Worm (Caenorhabditis elegans) whole organism, L4 larva: ENCODE data around the gene F48G7.9.

ENCODE experiments used
- F37D6.2 ChIP-seq: sonication (generic microtip); optimal IDR thresholded peaks from 2 replicates; lab custom pipeline; 2016; ENCODE audit warnings: mild to moderate bottlenecking, missing genetic modification characterization, missing compliant biosample characterization
- R02D3.7 ChIP-seq: fragments of 150-350 bp; sonication (generic microtip); optimal IDR thresholded peaks from 3 replicates; lab custom pipeline; 2014; ENCODE audit warnings: missing biosample characterization, missing genetic modification characterization
- aha-1 ChIP-seq: fragments of 150-350 bp; peaks from one replicate; lab custom pipeline; 2014; ENCODE audit warnings: missing biosample characterization, missing genetic modification characterization
- ceh-82 ChIP-seq: sonication (generic microtip); optimal IDR thresholded peaks from 2 replicates; lab custom pipeline; 2017; ENCODE audit warnings: missing biosample characterization, missing genetic modification characterization
- ces-1 ChIP-seq: fragments of 150-350 bp; sonication (generic microtip); optimal IDR thresholded peaks from 4 replicates; lab custom pipeline; 2014; ENCODE audit warnings: missing biosample characterization, missing genetic modification reagents, missing genetic modification characterization
- ctbp-1 ChIP-seq: fragments of 200-800 bp; sonication (Bioruptor generic); IDR thresholded peaks from 2 replicates; pipeline ENCODE4 v1.3.6; 2022; ENCODE audit warnings: missing genetic modification reagents, missing genetic modification characterization, missing compliant biosample characterization
- daf-16 ChIP-seq, 3 experiments: sonication (generic microtip); optimal IDR thresholded peaks; 2 replicates each; lab custom pipeline; 2016 to 2017; ENCODE audit warnings: missing genetic modification characterization in 3 of 3, missing genetic modification reagents in 3 of 3, mild to moderate bottlenecking in 2 of 3, missing compliant biosample characterization in 2 of 3, missing biosample characterization in 1 of 3, moderate library complexity in 1 of 3
- daf-19 ChIP-seq: fragments of 200-800 bp; sonication (Bioruptor generic); conservative IDR thresholded peaks from 2 replicates; pipeline ENCODE4 v1.3.6; 2022; ENCODE audit warnings: missing genetic modification characterization, missing compliant biosample characterization
- daf-8 ChIP-seq: fragments of 200-800 bp; sonication (Bioruptor generic); IDR thresholded peaks from 2 replicates; pipeline ENCODE4 v1.3.6; 2022; ENCODE audit warnings: missing genetic modification characterization, missing compliant biosample characterization
- dpl-1 ChIP-seq: fragments of 150-350 bp; optimal IDR thresholded peaks from 2 replicates; lab custom pipeline; 2014; ENCODE audit warnings: missing biosample characterization, missing genetic modification reagents, missing genetic modification characterization
- dve-1 ChIP-seq: sonication (generic microtip); optimal IDR thresholded peaks from 2 replicates; lab custom pipeline; 2017; ENCODE audit warnings: antibody characterized with exemption, mild to moderate bottlenecking, missing genetic modification characterization, missing compliant biosample characterization; ENCODE audit not compliant: insufficient read depth
- egl-27 ChIP-seq: sonication (generic microtip); optimal IDR thresholded peaks from 3 replicates; lab custom pipeline; 2017; ENCODE audit warnings: missing biosample characterization, missing genetic modification reagents, missing genetic modification characterization
- fos-1 ChIP-seq: fragments of 150-350 bp; optimal IDR thresholded peaks from 2 replicates; lab custom pipeline; 2014; ENCODE audit warnings: missing biosample characterization, missing genetic modification characterization
- lin-29 ChIP-seq: fragments of 200-800 bp; sonication (Bioruptor generic); IDR thresholded peaks from 2 replicates; pipeline ENCODE4 v1.3.6; 2022; ENCODE audit warnings: missing genetic modification reagents, missing genetic modification characterization, missing compliant biosample characterization
- lsy-2 ChIP-seq, 2 experiments: fragments of 150-350 bp in 1 of 2; sonication (generic microtip) in 1 of 2; optimal IDR thresholded peaks; 2 replicates each; lab custom pipeline; 2014 to 2017; ENCODE audit warnings: missing biosample characterization in 2 of 2, missing genetic modification characterization in 2 of 2
- mdl-1 ChIP-seq, 2 experiments: fragments of 150-350 bp in 1 of 2; sonication (generic microtip) in 1 of 2; optimal IDR thresholded peaks; 2 replicates each; lab custom pipeline; 2014 to 2017; ENCODE audit warnings: missing biosample characterization in 2 of 2, missing genetic modification characterization in 2 of 2
- mxl-3 ChIP-seq: fragments of 200-800 bp; sonication (Bioruptor generic); optimal IDR thresholded peaks from 2 replicates; lab custom pipeline; 2018; ENCODE audit warnings: mild to moderate bottlenecking, missing genetic modification characterization, missing compliant biosample characterization
- nhr-11 ChIP-seq: fragments of 150-350 bp; optimal IDR thresholded peaks from 2 replicates; lab custom pipeline; 2014; ENCODE audit warnings: missing biosample characterization, missing genetic modification characterization
- nhr-111 ChIP-seq: fragments of 200-800 bp; sonication (Bioruptor generic); optimal IDR thresholded peaks from 2 replicates; lab custom pipeline; 2018; ENCODE audit warnings: mild to moderate bottlenecking, missing genetic modification characterization, missing compliant biosample characterization
- nhr-25 ChIP-seq: sonication (generic microtip); optimal IDR thresholded peaks from 2 replicates; lab custom pipeline; 2017; ENCODE audit warnings: missing genetic modification characterization, mild to moderate bottlenecking, missing compliant biosample characterization, antibody characterized with exemption, moderate library complexity, borderline replicate concordance; ENCODE audit not compliant: insufficient read depth
- nhr-28 ChIP-seq: fragments of 150-350 bp; optimal IDR thresholded peaks from 2 replicates; lab custom pipeline; 2014; ENCODE audit warnings: missing biosample characterization, missing genetic modification characterization
- nhr-41 ChIP-seq: fragments of 200-800 bp; sonication (Bioruptor generic); IDR thresholded peaks from 2 replicates; pipeline ENCODE4 v1.3.6; 2022; ENCODE audit warnings: missing genetic modification reagents, missing genetic modification characterization, missing compliant biosample characterization
- pha-4 ChIP-seq, 2 experiments: fragments of 150-350 bp in 1 of 2; fragments of 200-800 bp in 1 of 2; sonication (Bioruptor generic) in 1 of 2; IDR thresholded peaks in 1 of 2; optimal IDR thresholded peaks in 1 of 2; 2 replicates each; pipeline versions ENCODE4 v1.3.6 to Lab custom; 2014 to 2022; ENCODE audit warnings: missing genetic modification characterization in 2 of 2, missing genetic modification reagents in 2 of 2, missing biosample characterization in 1 of 2, missing compliant biosample characterization in 1 of 2
- snpc-1.2 ChIP-seq: fragments of 200-800 bp; sonication (Bioruptor generic); IDR thresholded peaks from 2 replicates; pipeline ENCODE4 v1.3.6; 2022; ENCODE audit warnings: missing genetic modification reagents, missing genetic modification characterization, missing compliant biosample characterization
- spr-1 ChIP-seq: sonication (generic microtip); optimal IDR thresholded peaks from 2 replicates; lab custom pipeline; 2016; ENCODE audit warnings: mild to moderate bottlenecking, missing genetic modification characterization, missing compliant biosample characterization
- unc-62 ChIP-seq, 3 experiments: fragments of 150-350 bp in 1 of 3; sonication (generic microtip); optimal IDR thresholded peaks in 2 of 3; peaks in 1 of 3; 1 replicate in 1 of 3; 2 replicates in 2 of 3; lab custom pipeline; 2014 to 2017; ENCODE audit warnings: missing biosample characterization in 3 of 3, missing genetic modification characterization in 3 of 3, missing genetic modification reagents in 3 of 3, missing genotype in 1 of 3
- vab-7 ChIP-seq: fragments of 200-800 bp; sonication (Bioruptor generic); IDR thresholded peaks from 2 replicates; pipeline ENCODE4 v1.3.6; 2022; ENCODE audit warnings: missing genetic modification reagents, missing genetic modification characterization, missing compliant biosample characterization
- zag-1 ChIP-seq: fragments of 150-350 bp; optimal IDR thresholded peaks from 2 replicates; lab custom pipeline; 2014; ENCODE audit warnings: missing biosample characterization, missing genetic modification characterization
- zip-11 ChIP-seq: fragments of 200-800 bp; sonication (Bioruptor generic); IDR thresholded peaks from 2 replicates; pipeline ENCODE4 v1.3.6; 2022; ENCODE audit warnings: missing genetic modification characterization, missing compliant biosample characterization

The F48G7.9 gene

DNA sequence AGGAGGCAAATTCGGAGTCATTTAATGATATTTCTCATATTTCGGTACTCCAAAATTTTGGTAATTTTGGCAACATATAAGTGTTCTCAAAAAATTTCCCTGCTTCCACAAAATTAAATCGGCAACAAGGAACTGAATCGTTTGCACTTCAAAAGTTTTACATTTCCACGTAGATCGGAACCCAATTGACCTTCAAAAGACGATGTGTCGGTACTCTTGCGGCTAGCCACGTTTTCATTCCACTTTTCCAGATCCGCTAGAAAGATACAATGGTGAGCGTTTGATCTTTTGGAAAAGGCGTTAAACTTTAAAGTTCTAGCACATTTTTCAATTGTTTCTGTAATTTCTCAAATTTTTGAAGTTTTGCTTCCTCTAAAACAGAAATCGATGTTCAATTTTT lies 31.5 kb downstream of the F48G7.9 start:
- TF ChIP-seq mdl-1 (tag; optimal IDR thresholded peaks at IDR 0.05; lab: Kevin White, UChicago) (no peak), ctbp-1 (GFP tag; lab: Robert Waterston, UW) (no peak)

DNA sequence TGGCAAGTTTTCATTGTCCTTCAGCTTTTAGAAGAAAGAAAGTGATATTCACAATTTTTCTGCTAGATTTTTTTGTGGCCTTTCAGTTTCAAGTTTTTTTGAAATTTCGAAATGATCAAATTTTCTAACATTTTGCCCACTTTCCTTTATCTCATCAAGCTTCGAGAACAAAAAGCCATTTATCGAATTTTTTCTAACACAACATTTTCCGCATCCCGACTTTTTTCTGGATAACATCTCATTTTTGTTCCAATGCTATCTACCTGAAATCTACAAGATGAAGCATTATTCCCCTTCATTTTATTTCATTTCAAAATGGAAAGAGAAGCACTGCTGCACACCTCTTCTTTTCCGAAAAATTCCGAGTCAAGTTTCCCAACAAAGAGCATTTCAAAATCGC lies 35.5 kb downstream of the F48G7.9 start, which contains the start of gene ZK488.5:
Gene ZK488.5 (plus strand): TSS at position 301 of the 400 bp plus-strand sequence.
- no peak for TF ChIP-seq daf-19 (GFP tag; lab: Robert Waterston, UW)
- TF ChIP-seq egl-27 (tag; lab: Kevin White, UChicago) = no peak
- TF ChIP-seq zag-1 (tag; lab: Kevin White, UChicago) = no peak
- TF ChIP-seq spr-1 (tag; lab: Kevin White, UChicago) = no peak
- no peak for TF ChIP-seq daf-8 (GFP tag; lab: Robert Waterston, UW)
- TF ChIP-seq lin-29 = no peak
- no peak for TF ChIP-seq R02D3.7 (tag; lab: Kevin White, UChicago)
- no peak for TF ChIP-seq mdl-1 (tag; optimal IDR thresholded peaks at IDR 0.05; lab: Kevin White, UChicago)
- TF ChIP-seq nhr-111 (GFP tag; lab: Kevin White, UChicago) = no peak
- no peak for TF ChIP-seq F37D6.2 (tag; lab: Kevin White, UChicago)
- TF ChIP-seq ctbp-1 (GFP tag; lab: Robert Waterston, UW) = no peak
- no peak for TF ChIP-seq ceh-82 (tag; lab: Kevin White, UChicago)
- TF ChIP-seq vab-7 = no peak
- TF ChIP-seq nhr-11 (tag; lab: Kevin White, UChicago) = no peak

ce11 chrV:590182-590581 lies 38.2 kb downstream of the F48G7.9 start, which contains the start of gene ZK488.6:
Gene ZK488.6 (plus strand): TSS chrV:590482.
- no peak for TF ChIP-seq zip-11
- TF ChIP-seq nhr-41 (GFP tag; lab: Robert Waterston, UW) = no peak
- TF ChIP-seq mxl-3 (GFP tag; lab: Kevin White, UChicago) = no peak
- TF ChIP-seq dve-1 = no peak
- no peak for TF ChIP-seq daf-16 (GFP tag; optimal IDR thresholded peaks at IDR 0.05; lab: Kevin White, UChicago)
- TF ChIP-seq daf-16 (tag; optimal IDR thresholded peaks at IDR 0.05; lab: Kevin White, UChicago) = no peak
- TF ChIP-seq, all 104 proteins: peak for 0

DNA sequence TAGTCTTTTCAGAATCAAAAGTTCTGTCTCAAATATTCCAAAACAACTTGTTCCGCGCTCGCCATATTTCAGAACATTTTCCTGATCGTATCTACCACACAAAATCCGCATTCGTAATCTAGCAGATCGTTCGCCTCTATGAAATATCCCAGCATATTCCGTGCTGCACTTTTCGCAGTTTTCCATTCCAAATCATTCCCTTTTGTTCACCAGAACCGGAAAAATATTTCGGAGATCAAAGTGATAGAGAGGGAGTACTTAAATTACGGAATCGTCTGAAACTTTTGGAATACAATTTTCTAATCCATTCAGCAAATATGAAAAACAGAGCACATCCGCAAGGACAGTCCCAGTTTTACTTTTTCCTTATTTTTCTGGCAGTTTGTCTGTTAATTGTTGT lies 40.6 kb downstream of the F48G7.9 start, which contains the start of gene K06H6.1:
Gene K06H6.1 (plus strand): TSS at position 301 of the 400 bp plus-strand sequence.
- TF ChIP-seq snpc-1.2 (GFP tag; lab: Robert Waterston, UW) = no peak
- peak in 1 of 2 experiments; percentile 40 for TF ChIP-seq unc-62 (GFP tag; optimal IDR thresholded peaks at IDR 0.05 in 1 of 2; lab: Kevin White, UChicago)
- TF ChIP-seq unc-62 (tag; optimal IDR thresholded peaks at IDR 0.05; lab: Kevin White, UChicago) = no peak

ce11 chrV:585472-585871 lies 43.0 kb downstream of the F48G7.9 start, which contains the start of gene K06H6.2:
Gene K06H6.2 (plus strand): TSS chrV:585772.
- TF ChIP-seq aha-1 (peak; percentile 4), ces-1 (GFP tag; lab: Kevin White, UChicago) (no peak)

DNA sequence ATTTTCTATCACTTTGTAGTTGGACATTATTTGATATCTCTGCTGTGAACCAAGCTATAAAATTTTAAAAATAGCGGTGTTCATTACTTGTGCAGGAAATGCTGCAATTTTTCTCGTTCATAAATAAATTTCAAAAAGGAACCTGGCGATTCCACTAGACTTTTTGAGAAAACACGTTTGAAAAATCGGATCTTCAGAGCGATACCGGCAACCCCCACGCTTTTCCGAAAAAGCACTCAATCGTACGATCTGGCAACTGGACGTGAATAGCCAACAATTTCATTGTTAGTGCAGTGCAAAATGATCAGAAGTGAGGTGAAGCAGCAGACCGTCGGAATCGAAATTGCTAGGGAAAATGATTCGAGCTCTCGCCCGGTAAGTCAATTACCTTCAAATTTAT lies 46.8 kb downstream of the F48G7.9 start, which contains the start of gene nstp-7:
Gene nstp-7 (plus strand): TSS at position 301 of the 400 bp plus-strand sequence.
- TF ChIP-seq nhr-28 (no peak), pha-4 (GFP tag; IDR thresholded peaks at IDR 0.05; lab: Robert Waterston, UW) (no peak), pha-4 (tag; optimal IDR thresholded peaks at IDR 0.05; lab: Kevin White, UChicago) (no peak), fos-1 (tag; lab: Kevin White, UChicago) (no peak), nhr-25 (no peak), lsy-2 (tag; optimal IDR thresholded peaks at IDR 0.05; lab: Kevin White, UChicago) (no peak), dpl-1 (no peak)
